Worm (Caenorhabditis elegans) whole organism, L1 larva: ENCODE data around the gene nep-8.

Experiments
- blmp-1 ChIP-seq: fragments of 150-350 bp; optimal IDR thresholded peaks from 2 replicates; lab custom pipeline; 2014; ENCODE audit warnings: missing biosample characterization, missing genetic modification characterization
- rnt-1 ChIP-seq: sonication (generic microtip); optimal IDR thresholded peaks from 2 replicates; lab custom pipeline; 2016; ENCODE audit warnings: mild to moderate bottlenecking, missing genetic modification characterization, moderate library complexity, missing compliant biosample characterization
- skn-1 ChIP-seq: fragments of 150-350 bp; optimal IDR thresholded peaks from 2 replicates; lab custom pipeline; 2014; ENCODE audit warnings: missing biosample characterization, missing genetic modification characterization
- tbx-2 ChIP-seq: sonication (generic microtip); optimal IDR thresholded peaks from 2 replicates; lab custom pipeline; 2016; ENCODE audit warnings: missing genetic modification characterization, missing compliant biosample characterization

ce11 chrII:3436412-3436811 lies 32.8 kb downstream of the nep-8 start, which contains the start of gene skpo-2:
- TF ChIP-seq tbx-2 (tag; lab: Kevin White, UChicago) (no peak), rnt-1 (tag; lab: Kevin White, UChicago) (no peak), blmp-1 (tag; lab: Kevin White, UChicago) (no peak), skn-1 (tag; lab: Kevin White, UChicago) (no peak)
